Worm (Caenorhabditis elegans) whole organism, L3 larva: ENCODE measurements around the gene F01D5.5.

Experiments
- elt-3 ChIP-seq, 3 experiments: fragments of 150-350 bp in 1 of 3; sonication (generic microtip) in 2 of 3; optimal IDR thresholded peaks; 2 replicates in 2 of 3; 4 replicates in 1 of 3; lab custom pipeline; 2014 to 2017; ENCODE audit warnings: missing biosample characterization in 3 of 3, missing genetic modification characterization in 3 of 3
- jun-1 ChIP-seq: fragments of 150-350 bp; optimal IDR thresholded peaks from 2 replicates; lab custom pipeline; 2014; ENCODE audit warnings: missing biosample characterization, missing genetic modification reagents, missing genetic modification characterization
- mdl-1 ChIP-seq: fragments of 150-350 bp; optimal IDR thresholded peaks from 2 replicates; lab custom pipeline; 2014; ENCODE audit warnings: missing biosample characterization, missing genetic modification characterization
- nfya-1 ChIP-seq: sonication (generic microtip); optimal IDR thresholded peaks from 2 replicates; lab custom pipeline; 2017; ENCODE audit warnings: missing genetic modification characterization, mild to moderate bottlenecking, missing compliant biosample characterization, antibody characterized with exemption, moderate library complexity; ENCODE audit not compliant: insufficient read depth
- nhr-237 ChIP-seq: fragments of 150-350 bp; optimal IDR thresholded peaks from 2 replicates; lab custom pipeline; 2014; ENCODE audit warnings: missing biosample characterization, missing genetic modification characterization
- tbx-2 ChIP-seq: sonication (generic microtip); optimal IDR thresholded peaks from 2 replicates; lab custom pipeline; 2016; ENCODE audit warnings: mild to moderate bottlenecking, missing genetic modification characterization, missing compliant biosample characterization

DNA sequence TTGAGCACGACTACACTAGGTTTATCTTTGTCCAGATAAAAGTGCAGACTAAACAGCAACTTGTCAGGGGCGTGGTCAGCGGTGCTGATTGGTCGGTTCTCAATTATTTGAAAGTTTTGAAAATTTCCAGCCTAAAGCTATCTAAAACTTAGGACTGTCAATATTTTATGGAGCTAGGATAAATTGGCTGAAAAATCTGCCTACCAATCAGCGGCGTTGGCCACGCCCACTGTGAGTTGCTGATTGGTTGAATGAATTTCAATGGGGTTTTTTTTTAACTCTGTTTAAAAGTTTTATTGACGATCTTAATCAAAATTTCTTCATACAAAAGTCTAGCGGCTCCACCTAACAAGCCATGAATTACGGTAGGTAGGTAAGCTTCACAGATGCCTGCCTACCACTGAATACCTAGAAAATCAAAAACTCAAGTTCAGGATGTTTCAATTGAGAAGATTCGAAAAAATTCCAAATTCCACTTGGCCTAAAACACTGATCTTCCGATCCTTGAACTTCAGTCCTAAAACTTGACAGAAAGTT lies 43.9 kb upstream of the F01D5.5 start:
- peak; percentile 54 for TF ChIP-seq nfya-1 (tag; lab: Kevin White, UChicago)
- no peak for TF ChIP-seq tbx-2
- no peak for TF ChIP-seq nhr-237
- TF ChIP-seq elt-3 (tag; optimal IDR thresholded peaks at IDR 0.05; lab: Kevin White, UChicago): no peak
- TF ChIP-seq jun-1 (tag; lab: Kevin White, UChicago): no peak
- no peak for TF ChIP-seq mdl-1 (tag; lab: Kevin White, UChicago)
